Worm (Caenorhabditis elegans): ENCODE data around the gene nhr-175.

DNA sequence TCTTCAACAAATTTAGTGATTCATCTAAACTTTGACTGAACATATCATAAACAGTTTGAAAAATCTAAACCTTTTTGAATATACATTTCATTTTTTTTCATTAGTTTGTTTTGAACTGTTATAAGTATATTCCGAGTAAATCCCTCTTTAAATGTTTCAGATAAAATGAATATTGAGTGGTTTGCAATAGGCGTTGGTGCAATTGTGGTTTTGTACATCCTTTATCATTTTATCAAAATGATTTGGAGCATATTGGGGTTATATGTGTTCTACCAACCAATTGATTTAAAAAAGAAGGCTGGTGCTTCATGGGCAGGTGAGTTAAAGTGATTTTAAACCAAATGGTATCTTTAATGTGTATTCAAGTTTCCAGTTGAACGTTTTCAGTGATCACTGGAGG is 38.0 kb downstream of the nhr-175 start, which contains the start of gene stdh-3:
- TF ChIP-seq elt-3 (tag; optimal IDR thresholded peaks at IDR 0.05) (no peak), lin-13 (GFP tag; optimal IDR thresholded peaks at IDR 0.05) (no peak), aly-2 (tag; optimal IDR thresholded peaks at IDR 0.05) (no peak), unc-55 (GFP tag; optimal IDR thresholded peaks at IDR 0.05) (no peak), nhr-77 (tag; optimal IDR thresholded peaks at IDR 0.05) (no peak), mab-5 (tag; optimal IDR thresholded peaks at IDR 0.05) (no peak), ztf-11 (tag; optimal IDR thresholded peaks at IDR 0.05) (no peak), mbf-1 (tag; optimal IDR thresholded peaks at IDR 0.05) (no peak), nhr-237 (tag; optimal IDR thresholded peaks at IDR 0.05) (no peak)
